Worm (Caenorhabditis elegans): Measurements from ENCODE around the gene mdt-15.

The mdt-15 gene

DNA sequence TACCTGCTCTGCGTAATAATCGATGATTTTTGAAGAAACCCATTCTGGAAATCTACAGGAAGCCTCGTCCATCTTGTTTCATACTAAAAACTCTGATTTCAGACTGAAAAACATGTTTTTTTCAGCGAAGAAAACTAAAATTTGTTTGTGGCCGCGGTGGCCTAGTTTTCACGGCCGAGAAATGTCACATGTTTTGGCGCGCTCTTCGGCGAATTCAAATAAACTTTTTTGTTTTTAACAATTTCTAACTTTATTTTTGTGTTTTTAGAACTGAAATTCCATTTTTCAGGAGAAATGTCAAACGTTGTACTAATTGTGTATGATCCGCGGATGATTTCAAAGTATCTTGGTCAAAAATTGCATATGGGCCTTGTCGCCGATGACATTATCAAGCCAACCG lies 30.6 kb downstream of the mdt-15 start, which contains the start of the genes polq-1 and him-10:
TSS of gene polq-1 (minus strand) at position 190 of the 400 bp plus-strand sequence.
TSS of gene him-10 (plus strand) at position 290 of the 400 bp plus-strand sequence.
- TF ChIP-seq F37D6.2 (tag; optimal IDR thresholded peaks at IDR 0.05) (no peak), pqm-1 (tag; optimal IDR thresholded peaks at IDR 0.05) (no peak), unc-130 (GFP tag; optimal IDR thresholded peaks at IDR 0.05) (peak; percentile 59), pha-4 (GFP tag; IDR thresholded peaks at IDR 0.05) (no peak), pha-4 (tag; optimal IDR thresholded peaks at IDR 0.05) (no peak), hlh-30 (tag; optimal IDR thresholded peaks at IDR 0.05; ENCODE audit: insufficient read depth) (peak; percentile 55), mes-2 (tag; optimal IDR thresholded peaks at IDR 0.05; ENCODE audit: poor library complexity, severe bottlenecking) (peak; percentile 89), dpl-1 (GFP tag; optimal IDR thresholded peaks at IDR 0.05) (peak; percentile 76), hif-1 (tag; optimal IDR thresholded peaks at IDR 0.05) (peak in 1 of 2 experiments; percentile 38), ZK337.2 (GFP tag; IDR thresholded peaks at IDR 0.05) (no peak), ztf-11 (tag; optimal IDR thresholded peaks at IDR 0.05) (no peak)

- TF ChIP-seq zip-2 (tag; optimal IDR thresholded peaks at IDR 0.05), result no peak
- TF ChIP-seq nhr-41 (GFP tag; IDR thresholded peaks at IDR 0.05), result no peak
- no peak for TF ChIP-seq nhr-10 (tag; optimal IDR thresholded peaks at IDR 0.05)
- no peak for TF ChIP-seq nhr-111 (GFP tag; optimal IDR thresholded peaks at IDR 0.05)
- no peak for TF ChIP-seq hif-1 (tag; optimal IDR thresholded peaks at IDR 0.05)
Observed at ce11 chrIII:5798747-5799146, 34.8 kb downstream of the mdt-15 start, which contains the start of gene ceh-10. TSS of gene ceh-10 (plus strand) at chrIII:5799047.

DNA sequence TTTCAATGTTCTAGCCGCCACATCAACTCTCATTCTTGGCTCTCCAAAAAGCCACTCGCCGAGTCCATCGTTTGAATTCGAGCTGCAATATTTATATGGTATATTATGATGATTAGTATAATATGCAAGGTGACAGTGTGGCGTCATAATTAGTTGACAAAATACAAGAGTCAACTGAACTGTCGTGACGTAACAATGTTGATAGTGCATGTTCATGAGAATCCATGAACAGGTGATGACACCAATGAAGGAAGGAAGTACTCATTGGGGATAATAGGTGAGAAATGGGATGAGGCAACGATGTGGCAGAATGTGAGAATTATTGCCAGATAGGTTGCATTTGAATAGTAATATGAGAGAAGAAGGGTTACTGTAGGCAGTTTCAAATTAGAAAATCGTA lies 38.6 kb downstream of the mdt-15 start:
- no peak for TF ChIP-seq nhr-41 (GFP tag; IDR thresholded peaks at IDR 0.05)
- no peak for TF ChIP-seq unc-130 (GFP tag; optimal IDR thresholded peaks at IDR 0.05)
- no peak for TF ChIP-seq D1046.2 (GFP tag; IDR thresholded peaks at IDR 0.05)
- TF ChIP-seq lin-39 (tag; optimal IDR thresholded peaks at IDR 0.05), result no peak
- no peak for TF ChIP-seq F10B5.3 (tag; optimal IDR thresholded peaks at IDR 0.05)
- TF ChIP-seq R02D3.7 (tag; optimal IDR thresholded peaks at IDR 0.05), result no peak
- TF ChIP-seq aly-2 (tag; optimal IDR thresholded peaks at IDR 0.05), result no peak
- TF ChIP-seq zfp-2 (tag; optimal IDR thresholded peaks at IDR 0.05), result no peak

DNA sequence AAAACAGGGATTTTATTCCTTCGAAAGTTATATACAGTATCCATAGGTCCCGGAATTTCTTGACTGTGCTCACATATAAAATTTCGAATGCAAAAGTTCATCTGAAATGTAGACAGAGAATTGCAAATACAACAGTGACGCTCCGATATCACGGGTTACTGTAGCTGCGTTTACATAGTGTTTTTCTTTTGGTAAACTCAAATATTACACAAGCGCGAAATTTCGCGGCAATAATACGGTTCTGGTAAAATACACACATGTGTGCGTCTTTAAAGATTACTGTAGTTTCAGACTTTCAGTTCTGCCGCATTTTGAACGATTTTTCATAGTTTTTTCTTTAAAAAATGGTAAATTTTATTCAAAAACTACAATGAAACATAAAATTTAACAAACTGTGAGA lies 43.0 kb downstream of the mdt-15 start, which contains the start of gene rev-3:
TSS of gene rev-3 (minus strand) at position 101 of the 400 bp plus-strand sequence.
- TF ChIP-seq daf-19 (GFP tag; conservative IDR thresholded peaks at IDR 0.05), result no peak
- no peak for TF ChIP-seq nhr-111 (GFP tag; optimal IDR thresholded peaks at IDR 0.05)
- TF ChIP-seq zfp-3 (GFP tag; conservative IDR thresholded peaks at IDR 0.05), result no peak
- no peak for TF ChIP-seq hif-1 (tag; optimal IDR thresholded peaks at IDR 0.05)
- TF ChIP-seq mes-2 (tag; optimal IDR thresholded peaks at IDR 0.05; ENCODE audit: poor library complexity, severe bottlenecking), result no peak
- TF ChIP-seq ceh-20 (GFP tag; IDR thresholded peaks at IDR 0.05), result no peak
- no peak for TF ChIP-seq ceh-32 (tag; optimal IDR thresholded peaks at IDR 0.05; ENCODE audit: poor library complexity)
- no peak for TF ChIP-seq snpc-4 (tag; optimal IDR thresholded peaks at IDR 0.05)
- no peak for TF ChIP-seq zip-11 (GFP tag; IDR thresholded peaks at IDR 0.05)
- no peak for TF ChIP-seq tra-1 (GFP tag; IDR thresholded peaks at IDR 0.05)
- no peak for TF ChIP-seq dmd-9 (GFP tag; IDR thresholded peaks at IDR 0.05)
- no peak for TF ChIP-seq lim-7 (GFP tag; IDR thresholded peaks at IDR 0.05)
- TF ChIP-seq saeg-2 (GFP tag; IDR thresholded peaks at IDR 0.05), result no peak
- TF ChIP-seq hmg-1.1 (GFP tag; IDR thresholded peaks at IDR 0.05), result no peak
- TF ChIP-seq Y105C5A.15 (GFP tag; IDR thresholded peaks at IDR 0.05), result no peak
- no peak for TF ChIP-seq Y75B8A.6 (GFP tag; IDR thresholded peaks at IDR 0.05)
- TF ChIP-seq lin-15B (tag; optimal IDR thresholded peaks at IDR 0.05), result no peak
- no peak for TF ChIP-seq ztf-11 (tag; optimal IDR thresholded peaks at IDR 0.05)

Data from whole organism, L4 larva.